Worm (Caenorhabditis elegans) whole organism, L4/young adult: ENCODE data around the gene ZK686.3.

Experiments
- W03F9.2 ChIP-seq: fragments of 150-350 bp; optimal IDR thresholded peaks from 2 replicates; lab custom pipeline; 2014; ENCODE audit warnings: missing biosample characterization, missing genetic modification characterization
- dao-5 ChIP-seq: sonication (generic microtip); optimal IDR thresholded peaks from 2 replicates; lab custom pipeline; 2016; ENCODE audit warnings: missing genotype, missing genetic modification characterization, moderate library complexity, missing compliant biosample characterization
- him-1 ChIP-seq: sonication (generic microtip); optimal IDR thresholded peaks from 2 replicates; lab custom pipeline; 2016; ENCODE audit warnings: missing genotype, missing genetic modification reagents, missing genetic modification characterization, missing compliant biosample characterization

DNA sequence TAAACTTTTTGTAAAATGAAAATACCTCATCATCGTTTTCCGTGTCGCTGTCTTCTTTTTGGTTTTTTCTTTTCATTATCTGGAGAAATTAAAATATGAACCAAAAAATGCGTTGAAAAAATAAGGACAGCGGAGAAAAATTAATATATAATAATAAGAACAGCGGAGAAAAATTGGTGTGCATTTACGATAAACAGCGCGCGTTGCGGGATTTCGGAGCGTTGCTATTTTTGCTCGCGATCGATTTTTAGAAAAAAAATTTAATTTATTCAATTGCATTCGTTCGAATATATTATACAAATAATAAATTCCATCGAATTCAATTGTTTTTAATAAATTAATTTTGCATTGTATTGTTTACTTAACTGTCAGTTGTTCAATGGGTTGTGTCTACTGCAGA, 2.9 kb downstream of the ZK686.3 start, which contains the start of gene ZK686.2:
- TF ChIP-seq W03F9.2 (no peak), him-1 (tag; lab: Kevin White, UChicago) (no peak), dao-5 (tag; lab: Kevin White, UChicago) (no peak)
